Fruit fly (Drosophila melanogaster) whole organism, embryonic: ENCODE measurements around the gene apolpp.

Experiments
- ATbp ChIP-seq: fragments of 200-800 bp; sonication (Bioruptor generic); optimal IDR thresholded peaks from 2 replicates; lab custom pipeline; 2017; ENCODE audit warnings: missing biosample characterization, mild to moderate bottlenecking, missing genetic modification characterization, missing genetic modification reagents
- Aef1 ChIP-seq: fragments of 200-800 bp; sonication (Bioruptor generic); IDR thresholded peaks from 3 replicates; pipeline ENCODE4 v1.3.6; 2022; ENCODE audit warnings: missing biosample characterization, missing genetic modification characterization
- Bdp1 ChIP-seq: fragments of 200-800 bp; sonication (Bioruptor generic); optimal IDR thresholded peaks from 3 replicates; lab custom pipeline; 2016; ENCODE audit warnings: missing biosample characterization, missing genetic modification characterization
- CG10209 ChIP-seq: fragments of 200-800 bp; sonication (Bioruptor generic); optimal IDR thresholded peaks from 3 replicates; lab custom pipeline; 2017; ENCODE audit warnings: missing biosample characterization, mild to moderate bottlenecking, missing genetic modification characterization, missing genetic modification reagents
- CG11560 ChIP-seq: fragments of 200-800 bp; sonication (Bioruptor generic); IDR thresholded peaks from 3 replicates; pipeline ENCODE4 v1.3.6; 2022; ENCODE audit warnings: missing biosample characterization, missing genetic modification characterization
- CG11695 ChIP-seq: fragments of 200-800 bp; sonication (Bioruptor generic); IDR thresholded peaks from 3 replicates; pipeline ENCODE4 v1.3.6; 2022; ENCODE audit warnings: missing biosample characterization, missing genetic modification characterization
- CG11723 ChIP-seq: fragments of 200-800 bp; sonication (Bioruptor generic); optimal IDR thresholded peaks from 2 replicates; lab custom pipeline; 2017; ENCODE audit warnings: missing biosample characterization, mild to moderate bottlenecking, missing genetic modification characterization
- CG1233 ChIP-seq: fragments of 200-800 bp; sonication (Bioruptor generic); optimal IDR thresholded peaks from 4 replicates; lab custom pipeline; 2018; ENCODE audit warnings: missing biosample characterization, mild to moderate bottlenecking, missing genetic modification characterization
- CG12744 ChIP-seq: fragments of 200-800 bp; sonication (Bioruptor generic); optimal IDR thresholded peaks from 2 replicates; lab custom pipeline; 2016; ENCODE audit warnings: missing biosample characterization, missing genetic modification characterization
- CG12769 ChIP-seq: fragments of 200-800 bp; sonication (Bioruptor generic); optimal IDR thresholded peaks from 2 replicates; lab custom pipeline; 2019; ENCODE audit warnings: missing biosample characterization, mild to moderate bottlenecking, missing genetic modification characterization, moderate library complexity
- CG13296 ChIP-seq: fragments of 200-800 bp; sonication (Bioruptor generic); optimal IDR thresholded peaks from 3 replicates; lab custom pipeline; 2018; ENCODE audit warnings: missing biosample characterization, mild to moderate bottlenecking, missing genetic modification characterization
- CG17359 ChIP-seq: fragments of 200-800 bp; sonication (Bioruptor generic); optimal IDR thresholded peaks from 3 replicates; lab custom pipeline; 2018; ENCODE audit warnings: missing biosample characterization, mild to moderate bottlenecking, missing genetic modification characterization, moderate library complexity
- CG17912 ChIP-seq: fragments of 200-800 bp; sonication (Bioruptor generic); optimal IDR thresholded peaks from 2 replicates; lab custom pipeline; 2018; ENCODE audit warnings: missing biosample characterization, mild to moderate bottlenecking, missing genetic modification characterization
- CG18476 ChIP-seq: fragments of 200-800 bp; sonication (Bioruptor generic); optimal IDR thresholded peaks from 2 replicates; lab custom pipeline; 2016; ENCODE audit warnings: missing biosample characterization, mild to moderate bottlenecking, missing genetic modification characterization
- CG2875 ChIP-seq: fragments of 200-800 bp; sonication (Bioruptor generic); optimal IDR thresholded peaks from 2 replicates; lab custom pipeline; 2017; ENCODE audit warnings: missing biosample characterization, mild to moderate bottlenecking, missing genetic modification characterization, missing genetic modification reagents
- CG6765 ChIP-seq: fragments of 200-800 bp; sonication (Bioruptor generic); optimal IDR thresholded peaks from 3 replicates; lab custom pipeline; 2017; ENCODE audit warnings: missing biosample characterization, mild to moderate bottlenecking, missing genetic modification characterization
- CG7963 ChIP-seq: fragments of 200-800 bp; sonication (Bioruptor generic); IDR thresholded peaks from 3 replicates; pipeline ENCODE4 v1.3.6; 2022; ENCODE audit warnings: missing biosample characterization, missing genetic modification characterization; ENCODE audit not compliant: partially characterized antibody
- CG8089 ChIP-seq: fragments of 200-800 bp; sonication (Bioruptor generic); optimal IDR thresholded peaks from 3 replicates; lab custom pipeline; 2016; ENCODE audit warnings: missing biosample characterization, missing genetic modification characterization
- CG8944 ChIP-seq: fragments of 200-800 bp; sonication (Bioruptor generic); optimal IDR thresholded peaks from 3 replicates; lab custom pipeline; 2016; ENCODE audit warnings: missing biosample characterization, missing genetic modification characterization
- CG9727 ChIP-seq: fragments of 200-800 bp; sonication (Bioruptor generic); optimal IDR thresholded peaks from 3 replicates; lab custom pipeline; 2017; ENCODE audit warnings: missing biosample characterization, mild to moderate bottlenecking, missing genetic modification characterization
- Dek ChIP-seq: fragments of 200-800 bp; sonication (Bioruptor generic); optimal IDR thresholded peaks from 3 replicates; lab custom pipeline; 2019; ENCODE audit warnings: missing biosample characterization, mild to moderate bottlenecking, missing genetic modification characterization, moderate library complexity
- Doc2 ChIP-seq: fragments of 200-800 bp; sonication (Bioruptor generic); IDR thresholded peaks from 2 replicates; pipeline ENCODE4 v1.3.6; 2022; ENCODE audit warnings: missing biosample characterization, missing genetic modification characterization
- Eip74EF ChIP-seq, 2 experiments: fragments of 200-800 bp in 1 of 2; fragments of >200 bp in 1 of 2; sonication (Bioruptor generic) in 1 of 2; optimal IDR thresholded peaks; 2 replicates each; lab custom pipeline; 2017 to 2019; ENCODE audit warnings: missing biosample characterization in 2 of 2, missing genetic modification characterization in 2 of 2, mild to moderate bottlenecking in 1 of 2, moderate library complexity in 1 of 2
- Fer1 ChIP-seq: fragments of 200-800 bp; sonication (Bioruptor generic); optimal IDR thresholded peaks from 2 replicates; lab custom pipeline; 2017; ENCODE audit warnings: missing biosample characterization, mild to moderate bottlenecking, missing genetic modification characterization
- GATAe ChIP-seq: fragments of 200-800 bp; sonication (Bioruptor generic); conservative IDR thresholded peaks from 2 replicates; pipeline ENCODE4 v1.3.6; 2022; ENCODE audit warnings: missing biosample characterization, missing genetic modification characterization
- Gug ChIP-seq: fragments of 200-800 bp; sonication (Bioruptor generic); IDR thresholded peaks from 4 replicates; pipeline ENCODE4 v1.3.6; 2022; ENCODE audit warnings: missing biosample characterization, missing genetic modification characterization
- Hmr ChIP-seq: fragments of 200-800 bp; sonication (Bioruptor generic); optimal IDR thresholded peaks from 3 replicates; lab custom pipeline; 2017; ENCODE audit warnings: mild to moderate bottlenecking, missing biosample characterization, missing genetic modification reagents, missing genetic modification characterization
- Hr39 ChIP-seq: fragments of >200 bp; optimal IDR thresholded peaks from 2 replicates; lab custom pipeline; 2017
- Mad ChIP-seq: fragments of 200-800 bp; sonication (Bioruptor generic); optimal IDR thresholded peaks from 2 replicates; lab custom pipeline; 2016; ENCODE audit warnings: missing biosample characterization, missing genetic modification characterization
- Meics ChIP-seq: fragments of 200-800 bp; sonication (Bioruptor generic); optimal IDR thresholded peaks from 2 replicates; lab custom pipeline; 2017; ENCODE audit warnings: missing biosample characterization, mild to moderate bottlenecking, missing genetic modification characterization
- Tbp ChIP-seq: fragments of >200 bp; optimal IDR thresholded peaks from 2 replicates; lab custom pipeline; 2018; ENCODE audit warnings: missing biosample characterization, missing genetic modification characterization
- Trl ChIP-seq, 3 experiments: fragments of >200 bp in 2 of 3; fragments of 200-800 bp in 1 of 3; sonication (Bioruptor generic) in 1 of 3; optimal IDR thresholded peaks; 2 replicates in 1 of 3; 3 replicates in 2 of 3; lab custom pipeline; 2016 to 2017; ENCODE audit warnings: missing biosample characterization in 1 of 3, missing genetic modification characterization in 1 of 3
- Usf ChIP-seq: fragments of 200-800 bp; sonication (Bioruptor generic); optimal IDR thresholded peaks from 2 replicates; lab custom pipeline; 2017; ENCODE audit warnings: missing genotype, missing biosample characterization, missing genetic modification characterization
- amos ChIP-seq: fragments of 200-800 bp; sonication (Bioruptor generic); IDR thresholded peaks from 2 replicates; pipeline ENCODE4 v1.3.6; 2022; ENCODE audit warnings: missing biosample characterization, missing genetic modification characterization; ENCODE audit not compliant: partially characterized antibody
- caup ChIP-seq: fragments of 200-800 bp; sonication (Bioruptor generic); optimal IDR thresholded peaks from 3 replicates; lab custom pipeline; 2017; ENCODE audit warnings: missing biosample characterization, mild to moderate bottlenecking, missing genetic modification characterization, moderate library complexity; ENCODE audit not compliant: severe bottlenecking
- chn ChIP-seq: fragments of 200-800 bp; sonication (Bioruptor generic); optimal IDR thresholded peaks from 2 replicates; lab custom pipeline; 2016; ENCODE audit warnings: missing biosample characterization, missing genetic modification characterization
- da ChIP-seq: fragments of 200-800 bp; sonication (Bioruptor generic); optimal IDR thresholded peaks from 2 replicates; lab custom pipeline; 2016; ENCODE audit warnings: missing biosample characterization, missing genetic modification characterization
- dan ChIP-seq: fragments of 200-800 bp; sonication (Bioruptor generic); IDR thresholded peaks from 2 replicates; pipeline ENCODE4 v1.3.6; 2022; ENCODE audit warnings: missing biosample characterization, missing genetic modification characterization
- en ChIP-seq: fragments of 200-800 bp; sonication (Bioruptor generic); optimal IDR thresholded peaks from 2 replicates; lab custom pipeline; 2016; ENCODE audit warnings: missing biosample characterization, missing genetic modification characterization
- esg ChIP-seq: fragments of 200-800 bp; sonication (Bioruptor generic); conservative IDR thresholded peaks from 2 replicates; pipeline ENCODE4 v1.3.6; 2022; ENCODE audit warnings: missing biosample characterization, missing genetic modification characterization
- fu2 ChIP-seq: fragments of 200-800 bp; sonication (Bioruptor generic); optimal IDR thresholded peaks from 2 replicates; lab custom pipeline; 2016; ENCODE audit warnings: missing biosample characterization, missing genetic modification characterization
- ind ChIP-seq: fragments of 200-800 bp; sonication (Bioruptor generic); optimal IDR thresholded peaks from 3 replicates; lab custom pipeline; 2016; ENCODE audit warnings: missing biosample characterization, missing genetic modification characterization
- insv ChIP-seq, 2 experiments: fragments of 200-800 bp; sonication (Bioruptor generic); optimal IDR thresholded peaks; 3 replicates each; lab custom pipeline; 2016 to 2018; ENCODE audit warnings: missing biosample characterization in 2 of 2, missing genetic modification characterization in 2 of 2
- kah ChIP-seq: fragments of 200-800 bp; sonication (Bioruptor generic); optimal IDR thresholded peaks from 2 replicates; lab custom pipeline; 2018; ENCODE audit warnings: missing biosample characterization, mild to moderate bottlenecking, missing genetic modification characterization
- lola ChIP-seq, 3 experiments: fragments of >200 bp in 2 of 3; fragments of 200-800 bp in 1 of 3; sonication (Bioruptor generic) in 1 of 3; optimal IDR thresholded peaks; 2 replicates each; lab custom pipeline; 2017 to 2019; ENCODE audit warnings: missing biosample characterization in 3 of 3, missing genetic modification characterization in 3 of 3, mild to moderate bottlenecking in 1 of 3, moderate library complexity in 1 of 3
- nerfin-1 ChIP-seq: fragments of 200-800 bp; sonication (Bioruptor generic); optimal IDR thresholded peaks from 3 replicates; lab custom pipeline; 2019; ENCODE audit warnings: missing biosample characterization, mild to moderate bottlenecking, missing genetic modification characterization, moderate library complexity
- pb ChIP-seq: fragments of 200-800 bp; sonication (Bioruptor generic); optimal IDR thresholded peaks from 3 replicates; lab custom pipeline; 2016; ENCODE audit warnings: missing biosample characterization, missing genetic modification characterization
- peb ChIP-seq: fragments of 200-800 bp; sonication (Bioruptor generic); IDR thresholded peaks from 2 replicates; pipeline ENCODE4 v1.3.6; 2022; ENCODE audit warnings: missing biosample characterization, missing genetic modification characterization
- phol ChIP-seq: fragments of 200-800 bp; sonication (Bioruptor generic); optimal IDR thresholded peaks from 3 replicates; lab custom pipeline; 2018; ENCODE audit warnings: missing biosample characterization, mild to moderate bottlenecking, missing genetic modification characterization, moderate library complexity
- rib ChIP-seq: fragments of 200-800 bp; sonication (Bioruptor generic); IDR thresholded peaks from 2 replicates; pipeline ENCODE4 v1.3.6; 2022; ENCODE audit warnings: missing biosample characterization, missing genetic modification characterization
- yki ChIP-seq: fragments of >200 bp; optimal IDR thresholded peaks from 3 replicates; lab custom pipeline; 2018

Gene apolpp

DNA sequence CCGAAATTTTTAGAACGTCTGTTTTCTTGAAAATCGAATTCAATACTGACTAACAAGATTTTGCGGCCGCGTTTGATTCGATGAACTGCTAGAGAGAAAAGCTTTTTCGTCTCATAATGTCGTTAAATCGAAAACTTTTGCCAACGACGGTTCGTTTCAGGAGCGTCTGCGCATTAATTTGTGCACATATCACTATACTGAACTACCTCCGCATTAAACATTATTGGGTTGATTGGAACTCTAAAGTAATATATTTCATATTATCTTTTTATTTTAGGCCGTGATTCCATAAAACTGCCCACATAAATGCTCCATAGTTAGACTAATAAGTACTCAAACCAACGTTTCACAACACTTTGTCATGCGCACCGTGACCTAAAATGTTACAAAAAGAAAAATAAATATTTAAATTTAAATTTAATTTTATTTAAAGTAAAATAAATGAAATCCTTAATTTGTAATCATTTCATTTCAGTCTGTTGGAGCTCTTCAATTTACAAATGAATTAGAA is 7.1 kb upstream of the apolpp start, which contains the start of gene CaMKII (continued):
- TF ChIP-seq CG8944 (GFP tag; lab: Kevin White, UChicago) (no peak), pb (GFP tag; lab: Kevin White, UChicago) (no peak), CG11695 (GFP tag; lab: Robert Waterston, UW) (peak; percentile 41; the same call in 1 of the 3 replicates), rib (no peak), Eip74EF (GFP tag; optimal IDR thresholded peaks at IDR 0.05; lab: Kevin White, UChicago) (no peak), peb (GFP tag; lab: Robert Waterston, UW) (no peak), Mad (GFP tag; lab: Kevin White, UChicago) (no peak), fu2 (GFP tag; lab: Kevin White, UChicago) (no peak), yki (lab: Kevin White, UChicago) (no peak), en (GFP tag; lab: Kevin White, UChicago) (no peak), ind (peak; percentile 56), GATAe (GFP tag; lab: Robert Waterston, UW) (no peak), CG1233 (peak; percentile 36), CG12744 (no peak), da (no peak), Usf (GFP tag; lab: Kevin White, UChicago) (no peak), CG2875 (GFP tag; lab: Kevin White, UChicago) (peak; percentile 12), insv (GFP tag; optimal IDR thresholded peaks at IDR 0.05; lab: Kevin White, UChicago) (no peak), Doc2 (GFP tag; lab: Robert Waterston, UW) (no peak), Bdp1 (no peak), kah (GFP tag; lab: Kevin White, UChicago) (no peak), Aef1 (no peak), CG13296 (GFP tag; lab: Kevin White, UChicago) (peak; percentile 27), ATbp (GFP tag; lab: Kevin White, UChicago) (no peak), CG8089 (GFP tag; lab: Kevin White, UChicago) (no peak), Fer1 (peak; percentile 21), chn (GFP tag; lab: Kevin White, UChicago) (no peak), dan (no peak), CG11723 (GFP tag; lab: Kevin White, UChicago) (peak; percentile 59), Meics (GFP tag; lab: Kevin White, UChicago) (no peak), Hr39 (lab: Kevin White, UChicago) (no peak), CG11560 (tag; lab: Robert Waterston, UW) (no peak), CG12769 (tag; lab: Kevin White, UChicago) (no peak), CG10209 (GFP tag; lab: Kevin White, UChicago) (no peak), phol (tag; lab: Kevin White, UChicago) (peak; percentile 32), CG17359 (tag; lab: Kevin White, UChicago) (peak; percentile 45), CG17912 (GFP tag; lab: Kevin White, UChicago) (no peak), esg (no peak; the same call in 1 of the 2 replicates), caup (GFP tag; lab: Kevin White, UChicago) (peak; percentile 13), Trl (optimal IDR thresholded peaks at IDR 0.05; lab: Kevin White, UChicago) (no peak), Trl (GFP tag; optimal IDR thresholded peaks at IDR 0.05; lab: Kevin White, UChicago) (no peak), lola (GFP tag; optimal IDR thresholded peaks at IDR 0.05; lab: Kevin White, UChicago) (no peak), Gug (no peak), CG7963 (GFP tag; lab: Robert Waterston, UW) (no peak), CG18476 (no peak), Tbp (no peak), CG6765 (GFP tag; lab: Kevin White, UChicago) (peak; percentile 28), nerfin-1 (tag; lab: Kevin White, UChicago) (no peak), Dek (tag; lab: Kevin White, UChicago) (no peak), amos (no peak), Hmr (no peak), CG9727 (GFP tag; lab: Kevin White, UChicago) (no peak)
